Worm (Caenorhabditis elegans): ENCODE data around the gene C17B7.14.

C17B7.14 gene

DNA sequence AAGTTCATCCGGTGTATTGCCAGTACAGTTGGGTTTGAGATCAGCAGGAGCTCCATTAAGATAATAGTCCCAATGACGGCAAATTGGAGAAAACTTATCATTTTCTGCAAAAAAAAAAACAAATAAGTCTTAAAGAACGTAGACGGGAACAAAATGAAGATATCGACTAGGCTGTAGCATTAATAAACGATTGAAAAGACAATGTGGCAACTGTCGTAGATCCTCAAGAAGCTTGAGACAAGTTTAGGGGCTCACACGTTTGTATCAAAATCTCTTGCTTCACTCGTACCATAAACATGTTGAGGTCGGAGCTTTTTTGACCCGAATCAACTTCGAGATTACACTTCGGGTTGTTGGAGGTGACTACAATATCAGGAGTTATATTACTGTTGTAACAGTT, 327 bp downstream of the C17B7.14 start, which contains the start of gene F35F10.14:
Gene F35F10.14, minus strand, starts transcription at position 101 of the 400 bp plus-strand sequence.
- no peak for TF ChIP-seq T22C8.4 (GFP tag; IDR thresholded peaks at IDR 0.05)
- no peak for TF ChIP-seq ref-1 (GFP tag; conservative IDR thresholded peaks at IDR 0.05)
- TF ChIP-seq cog-1 (tag; optimal IDR thresholded peaks at IDR 0.05) = no peak
- TF ChIP-seq med-1 (GFP tag; optimal IDR thresholded peaks at IDR 0.05; ENCODE audit: insufficient read depth) = no peak
- no peak for TF ChIP-seq flt-1 (GFP tag; IDR thresholded peaks at IDR 0.05)
- no peak for TF ChIP-seq klf-2 (GFP tag; conservative IDR thresholded peaks at IDR 0.05)
- no peak for TF ChIP-seq ztf-23 (GFP tag; IDR thresholded peaks at IDR 0.05)
- TF ChIP-seq ztf-29 (GFP tag; IDR thresholded peaks at IDR 0.05) = no peak
- no peak for TF ChIP-seq tab-1 (GFP tag; IDR thresholded peaks at IDR 0.05)

DNA sequence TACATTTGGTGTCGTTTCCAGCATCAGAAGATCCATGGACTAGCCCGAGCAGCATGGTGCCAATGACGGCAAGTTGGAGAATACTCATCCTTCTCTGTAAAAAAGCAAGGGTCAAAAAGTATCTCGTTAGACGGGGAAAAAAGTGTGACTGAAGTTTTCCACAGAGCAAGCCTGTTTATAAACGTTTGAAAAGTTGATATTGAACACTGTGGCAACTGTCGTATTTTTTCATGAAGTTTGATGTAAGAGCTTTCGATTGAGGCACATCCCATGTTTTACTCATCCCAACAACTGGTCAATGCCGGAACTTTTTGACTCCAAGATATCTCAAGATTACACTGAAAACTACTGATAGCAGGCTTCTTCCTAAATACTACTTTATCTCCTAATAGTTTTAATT, 1.4 kb downstream of the C17B7.14 start, which contains the start of gene F35F10.13:
Gene F35F10.13, minus strand, starts transcription at position 101 of the 400 bp plus-strand sequence.
- TF ChIP-seq ref-1 (GFP tag; conservative IDR thresholded peaks at IDR 0.05) = no peak
- TF ChIP-seq flt-1 (GFP tag; IDR thresholded peaks at IDR 0.05) = no peak
- TF ChIP-seq ztf-23 (GFP tag; IDR thresholded peaks at IDR 0.05) = no peak
- TF ChIP-seq ztf-29 (GFP tag; IDR thresholded peaks at IDR 0.05) = no peak
- TF ChIP-seq med-1 (GFP tag; optimal IDR thresholded peaks at IDR 0.05; ENCODE audit: insufficient read depth) = no peak

DNA sequence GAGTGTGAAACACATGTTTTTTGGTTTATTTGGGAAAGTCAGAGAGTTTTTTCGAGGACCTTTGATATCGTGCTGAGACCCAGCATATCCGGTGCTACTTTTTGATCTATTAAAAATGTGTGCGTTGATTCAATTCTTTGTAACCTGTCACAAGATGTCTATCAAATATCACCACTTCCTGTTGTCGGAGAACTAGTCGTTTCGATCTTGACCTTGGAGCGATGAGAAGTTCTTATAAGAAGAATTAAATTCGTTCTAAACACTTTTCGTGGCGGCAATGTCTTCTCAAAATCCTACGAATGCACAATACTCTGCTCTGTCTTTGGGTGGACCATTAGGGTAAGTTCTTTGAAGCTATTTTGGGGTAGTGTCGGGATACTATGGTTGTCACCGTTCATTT, 4.2 kb downstream of the C17B7.14 start, which contains the start of gene F35F10.1:
Gene F35F10.1, plus strand, starts transcription at position 200 of the 400 bp plus-strand sequence.
- TF ChIP-seq cog-1 (tag; optimal IDR thresholded peaks at IDR 0.05) = no peak
- TF ChIP-seq klf-2 (GFP tag; conservative IDR thresholded peaks at IDR 0.05) = no peak
- TF ChIP-seq med-1 (GFP tag; optimal IDR thresholded peaks at IDR 0.05; ENCODE audit: insufficient read depth) = no peak

DNA sequence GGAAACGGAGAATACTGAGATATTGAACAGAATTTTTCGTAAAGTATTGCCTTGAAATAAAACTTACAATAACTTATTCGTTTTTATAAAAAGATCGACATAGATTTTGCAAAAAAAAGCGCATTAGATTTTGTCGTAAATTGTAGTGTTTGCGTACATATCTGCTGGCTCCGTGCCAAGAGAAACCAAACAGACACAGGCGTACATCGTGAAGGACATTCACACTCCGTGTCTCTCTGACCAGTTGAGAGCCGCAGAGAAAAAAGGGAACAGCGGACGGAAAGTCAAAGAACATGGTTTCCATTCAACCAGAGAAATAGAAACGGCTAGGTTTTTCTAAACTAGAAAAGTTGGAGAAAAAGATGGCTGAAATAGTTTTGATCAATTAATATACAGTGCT, 5.0 kb downstream of the C17B7.14 start, which contains the start of gene arrd-19:
Gene arrd-19, minus strand, starts transcription at position 209 of the 400 bp plus-strand sequence.
- no peak for TF ChIP-seq ztf-29 (GFP tag; IDR thresholded peaks at IDR 0.05)

DNA sequence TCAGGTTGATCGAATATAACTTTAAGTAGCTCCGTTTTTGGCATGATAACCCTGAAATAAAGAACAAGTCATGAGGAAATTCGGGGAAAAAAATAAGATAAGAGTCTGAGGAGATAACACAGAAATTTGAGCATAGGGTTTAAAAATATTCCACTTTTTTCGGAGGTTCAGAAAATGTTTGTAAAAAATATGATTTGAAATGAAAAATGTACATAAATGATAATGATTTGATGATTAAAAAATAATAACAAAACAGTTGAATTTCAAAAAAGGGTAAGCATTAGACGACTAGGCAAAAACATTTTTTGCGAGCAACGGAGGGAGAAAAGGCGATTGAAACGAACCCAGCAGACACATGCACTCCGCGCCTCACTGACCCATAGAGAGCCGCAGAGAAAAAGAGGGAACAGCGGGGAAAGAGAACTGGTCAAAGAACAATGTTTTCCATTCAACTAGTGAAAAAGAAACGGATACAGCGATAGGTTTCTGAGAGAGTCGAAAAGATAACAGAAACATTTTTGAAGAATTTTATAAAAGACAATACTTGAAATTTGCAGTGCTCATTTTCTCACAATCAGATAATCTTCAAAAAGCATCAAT, 8.2 kb downstream of the C17B7.14 start, which contains the start of gene arrd-18:
Gene arrd-18, minus strand, starts transcription at position 51 of the 600 bp plus-strand sequence.
- TF ChIP-seq ztf-29 (GFP tag; IDR thresholded peaks at IDR 0.05) (no peak), flt-1 (GFP tag; IDR thresholded peaks at IDR 0.05) (no peak), T22C8.4 (GFP tag; IDR thresholded peaks at IDR 0.05) (no peak), ztf-23 (GFP tag; IDR thresholded peaks at IDR 0.05) (no peak), cog-1 (tag; optimal IDR thresholded peaks at IDR 0.05) (no peak), med-1 (GFP tag; optimal IDR thresholded peaks at IDR 0.05; ENCODE audit: insufficient read depth) (no peak)

DNA sequence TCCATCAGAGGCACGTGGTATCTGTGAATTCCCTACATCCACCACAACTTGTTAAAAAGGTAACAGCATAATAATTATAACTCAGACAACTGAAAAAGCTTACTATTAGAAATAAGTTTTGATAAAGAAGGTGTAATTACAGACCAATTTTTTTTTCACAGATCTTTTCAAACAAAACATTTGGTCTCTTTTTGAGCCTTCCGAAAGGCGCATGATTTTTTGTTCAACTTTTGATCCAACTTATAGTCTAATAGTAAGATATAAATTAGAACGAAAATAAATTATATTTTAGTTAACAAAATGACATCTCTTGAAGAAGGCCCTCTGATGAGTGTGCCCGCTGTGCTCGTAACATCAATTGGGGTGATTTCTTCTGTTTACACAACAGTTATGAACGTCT, 12.2 kb downstream of the C17B7.14 start, which contains the start of gene srbc-3:
Gene srbc-3, plus strand, starts transcription at position 301 of the 400 bp plus-strand sequence.
- TF ChIP-seq ztf-29 (GFP tag; IDR thresholded peaks at IDR 0.05) (no peak), ztf-23 (GFP tag; IDR thresholded peaks at IDR 0.05) (no peak), klf-2 (GFP tag; conservative IDR thresholded peaks at IDR 0.05) (no peak), med-1 (GFP tag; optimal IDR thresholded peaks at IDR 0.05; ENCODE audit: insufficient read depth) (no peak), cog-1 (tag; optimal IDR thresholded peaks at IDR 0.05) (no peak), T22C8.4 (GFP tag; IDR thresholded peaks at IDR 0.05) (no peak), flt-1 (GFP tag; IDR thresholded peaks at IDR 0.05) (no peak), ref-1 (GFP tag; conservative IDR thresholded peaks at IDR 0.05) (no peak), tab-1 (GFP tag; IDR thresholded peaks at IDR 0.05) (no peak)

ce11 chrV:3301898-3302297, 18.4 kb downstream of the C17B7.14 start, which contains the start of gene srbc-1:
srbc-1 (minus strand) TSS chrV:3301998.
- TF ChIP-seq ztf-29 (GFP tag; IDR thresholded peaks at IDR 0.05) (no peak), klf-2 (GFP tag; conservative IDR thresholded peaks at IDR 0.05) (no peak)

DNA sequence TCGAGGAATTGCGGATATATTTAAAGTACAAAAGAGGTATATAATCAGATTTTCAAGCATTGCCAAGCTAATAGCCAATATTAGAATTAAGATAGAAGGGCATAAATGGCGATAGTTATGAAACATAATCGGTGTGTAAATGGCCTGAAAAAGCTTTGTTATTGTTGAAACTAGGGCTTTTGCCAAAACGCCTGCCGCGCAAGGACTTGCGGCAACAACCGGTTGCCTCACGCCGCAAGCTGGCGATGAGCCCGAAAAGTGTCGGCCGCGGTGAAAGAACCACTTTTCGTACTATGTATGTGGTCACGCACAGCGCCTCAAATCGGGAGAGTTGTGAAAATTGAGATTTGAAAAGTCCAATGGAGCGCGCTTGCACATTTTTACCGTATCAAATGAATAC, 20.9 kb downstream of the C17B7.14 start:
- TF ChIP-seq flt-1 (GFP tag; IDR thresholded peaks at IDR 0.05) = no peak
- no peak for TF ChIP-seq ztf-29 (GFP tag; IDR thresholded peaks at IDR 0.05)
- TF ChIP-seq ref-1 (GFP tag; conservative IDR thresholded peaks at IDR 0.05) = no peak
- no peak for TF ChIP-seq med-1 (GFP tag; optimal IDR thresholded peaks at IDR 0.05; ENCODE audit: insufficient read depth)
- TF ChIP-seq ztf-23 (GFP tag; IDR thresholded peaks at IDR 0.05) = no peak
- TF ChIP-seq cog-1 (tag; optimal IDR thresholded peaks at IDR 0.05) = no peak
- no peak for TF ChIP-seq T22C8.4 (GFP tag; IDR thresholded peaks at IDR 0.05)
- no peak for TF ChIP-seq tab-1 (GFP tag; IDR thresholded peaks at IDR 0.05)
- TF ChIP-seq klf-2 (GFP tag; conservative IDR thresholded peaks at IDR 0.05) = no peak

ce11 chrV:3297764-3298163, 22.6 kb downstream of the C17B7.14 start, which contains the start of gene srx-122:
srx-122 (minus strand) TSS chrV:3297864.
- TF ChIP-seq T22C8.4 (GFP tag; IDR thresholded peaks at IDR 0.05) = no peak
- TF ChIP-seq cog-1 (tag; optimal IDR thresholded peaks at IDR 0.05) = no peak
- no peak for TF ChIP-seq tab-1 (GFP tag; IDR thresholded peaks at IDR 0.05)
- TF ChIP-seq ref-1 (GFP tag; conservative IDR thresholded peaks at IDR 0.05) = no peak
- TF ChIP-seq ztf-29 (GFP tag; IDR thresholded peaks at IDR 0.05) = no peak
- TF ChIP-seq med-1 (GFP tag; optimal IDR thresholded peaks at IDR 0.05; ENCODE audit: insufficient read depth) = no peak
- no peak for TF ChIP-seq ztf-23 (GFP tag; IDR thresholded peaks at IDR 0.05)
- TF ChIP-seq flt-1 (GFP tag; IDR thresholded peaks at IDR 0.05) = no peak
- TF ChIP-seq klf-2 (GFP tag; conservative IDR thresholded peaks at IDR 0.05) = no peak

- TF ChIP-seq tab-1 (GFP tag; IDR thresholded peaks at IDR 0.05) = no peak
- no peak for TF ChIP-seq med-1 (GFP tag; optimal IDR thresholded peaks at IDR 0.05; ENCODE audit: insufficient read depth)
- TF ChIP-seq klf-2 (GFP tag; conservative IDR thresholded peaks at IDR 0.05) = no peak
- TF ChIP-seq T22C8.4 (GFP tag; IDR thresholded peaks at IDR 0.05) = no peak
- TF ChIP-seq ztf-23 (GFP tag; IDR thresholded peaks at IDR 0.05) = no peak
- no peak for TF ChIP-seq cog-1 (tag; optimal IDR thresholded peaks at IDR 0.05)
- TF ChIP-seq ztf-29 (GFP tag; IDR thresholded peaks at IDR 0.05) = no peak
- no peak for TF ChIP-seq ref-1 (GFP tag; conservative IDR thresholded peaks at IDR 0.05)
- no peak for TF ChIP-seq flt-1 (GFP tag; IDR thresholded peaks at IDR 0.05)
These were observed 25.0 kb downstream of the C17B7.14 start for ce11 chrV:3295368-3295767.

Measured in whole organism, midembryonic.